Fruit fly (Drosophila melanogaster) whole organism, embryonic: ENCODE data around the gene Amun.

Source experiments
- C15 ChIP-seq: fragments of 200-800 bp; sonication (Bioruptor generic); IDR thresholded peaks from 3 replicates; pipeline ENCODE4 v1.3.6; 2022; ENCODE audit warnings: missing biosample characterization, missing genetic modification characterization
- CG10462 ChIP-seq: fragments of 200-800 bp; sonication (Bioruptor generic); optimal IDR thresholded peaks from 2 replicates; lab custom pipeline; 2016; ENCODE audit warnings: missing biosample characterization, missing genetic modification characterization
- CG11085 ChIP-seq: fragments of 200-800 bp; sonication (Bioruptor generic); IDR thresholded peaks from 2 replicates; pipeline ENCODE4 v1.3.6; 2022; ENCODE audit warnings: missing biosample characterization, missing genetic modification characterization
- CG12071 ChIP-seq: fragments of 200-800 bp; sonication (Bioruptor generic); optimal IDR thresholded peaks from 3 replicates; lab custom pipeline; 2018; ENCODE audit warnings: missing biosample characterization, mild to moderate bottlenecking, missing genetic modification characterization
- CG12942 ChIP-seq: fragments of 200-800 bp; sonication (Bioruptor generic); optimal IDR thresholded peaks from 3 replicates; lab custom pipeline; 2016; ENCODE audit warnings: missing biosample characterization, missing genetic modification characterization
- CG15479 ChIP-seq: fragments of 200-800 bp; sonication (Bioruptor generic); optimal IDR thresholded peaks from 3 replicates; lab custom pipeline; 2019; ENCODE audit warnings: missing biosample characterization, mild to moderate bottlenecking, missing genetic modification characterization, moderate library complexity
- CG1603 ChIP-seq: fragments of 200-800 bp; sonication (Bioruptor generic); optimal IDR thresholded peaks from 2 replicates; lab custom pipeline; 2019; ENCODE audit warnings: missing biosample characterization, mild to moderate bottlenecking, missing genetic modification characterization, moderate library complexity
- CG17359 ChIP-seq: fragments of 200-800 bp; sonication (Bioruptor generic); optimal IDR thresholded peaks from 3 replicates; lab custom pipeline; 2018; ENCODE audit warnings: missing biosample characterization, mild to moderate bottlenecking, missing genetic modification characterization, moderate library complexity
- CG17385 ChIP-seq: fragments of 200-800 bp; sonication (Bioruptor generic); optimal IDR thresholded peaks from 3 replicates; lab custom pipeline; 2018; ENCODE audit warnings: missing biosample characterization, mild to moderate bottlenecking, missing genetic modification characterization
- CG17568 ChIP-seq: fragments of 200-800 bp; sonication (Bioruptor generic); optimal IDR thresholded peaks from 2 replicates; lab custom pipeline; 2018; ENCODE audit warnings: missing biosample characterization, mild to moderate bottlenecking, missing genetic modification characterization, moderate library complexity
- CG17829 ChIP-seq: fragments of 200-800 bp; optimal IDR thresholded peaks from 2 replicates; lab custom pipeline; 2019; ENCODE audit warnings: missing biosample characterization, mild to moderate bottlenecking, missing genetic modification characterization, moderate library complexity
- CG18476 ChIP-seq: fragments of 200-800 bp; sonication (Bioruptor generic); optimal IDR thresholded peaks from 2 replicates; lab custom pipeline; 2016; ENCODE audit warnings: missing biosample characterization, mild to moderate bottlenecking, missing genetic modification characterization
- CG2120 ChIP-seq: fragments of 200-800 bp; sonication (Bioruptor generic); optimal IDR thresholded peaks from 3 replicates; lab custom pipeline; 2016; ENCODE audit warnings: missing biosample characterization, missing genetic modification characterization
- CG2889 ChIP-seq: fragments of 200-800 bp; sonication (Bioruptor generic); IDR thresholded peaks from 3 replicates; pipeline ENCODE4 v1.3.6; 2022; ENCODE audit warnings: missing biosample characterization, missing genetic modification characterization
- CG33213 ChIP-seq: fragments of 200-800 bp; sonication (Bioruptor generic); optimal IDR thresholded peaks from 3 replicates; lab custom pipeline; 2016; ENCODE audit warnings: missing biosample characterization, missing genetic modification characterization
- CG5245 ChIP-seq: fragments of 200-800 bp; sonication (Bioruptor generic); optimal IDR thresholded peaks from 3 replicates; lab custom pipeline; 2016; ENCODE audit warnings: missing biosample characterization, missing genetic modification characterization
- CG6765 ChIP-seq: fragments of 200-800 bp; sonication (Bioruptor generic); optimal IDR thresholded peaks from 3 replicates; lab custom pipeline; 2017; ENCODE audit warnings: missing biosample characterization, mild to moderate bottlenecking, missing genetic modification characterization
- CG6791 ChIP-seq: fragments of 200-800 bp; sonication (Bioruptor generic); IDR thresholded peaks from 3 replicates; pipeline ENCODE4 v1.3.6; 2022; ENCODE audit warnings: missing biosample characterization, missing genetic modification characterization; ENCODE audit not compliant: partially characterized antibody
- CG7928 ChIP-seq: fragments of 200-800 bp; sonication (Bioruptor generic); optimal IDR thresholded peaks from 2 replicates; lab custom pipeline; 2017; ENCODE audit warnings: missing biosample characterization, mild to moderate bottlenecking, missing genetic modification characterization
- CG8089 ChIP-seq: fragments of 200-800 bp; sonication (Bioruptor generic); optimal IDR thresholded peaks from 3 replicates; lab custom pipeline; 2016; ENCODE audit warnings: missing biosample characterization, missing genetic modification characterization
- CTCF ChIP-seq: fragments of 200-800 bp; sonication (Bioruptor generic); optimal IDR thresholded peaks from 2 replicates; lab custom pipeline; 2017; ENCODE audit warnings: missing biosample characterization, mild to moderate bottlenecking, missing genetic modification characterization, moderate library complexity
- D19A ChIP-seq: fragments of 200-800 bp; optimal IDR thresholded peaks from 3 replicates; lab custom pipeline; 2019; ENCODE audit warnings: missing biosample characterization, mild to moderate bottlenecking, missing genetic modification characterization, moderate library complexity
- Fer1 ChIP-seq: fragments of 200-800 bp; sonication (Bioruptor generic); optimal IDR thresholded peaks from 2 replicates; lab custom pipeline; 2017; ENCODE audit warnings: missing biosample characterization, mild to moderate bottlenecking, missing genetic modification characterization
- Jarid2 ChIP-seq: fragments of 200-800 bp; sonication (Bioruptor generic); optimal IDR thresholded peaks from 3 replicates; lab custom pipeline; 2017; ENCODE audit warnings: mild to moderate bottlenecking, missing biosample characterization, missing genetic modification reagents, missing genetic modification characterization
- Lhr ChIP-seq: fragments of 200-800 bp; sonication (Bioruptor generic); optimal IDR thresholded peaks from 3 replicates; lab custom pipeline; 2017; ENCODE audit warnings: mild to moderate bottlenecking, missing biosample characterization, missing genetic modification reagents, missing genetic modification characterization
- MTF-1 ChIP-seq: fragments of 200-800 bp; sonication (Bioruptor generic); optimal IDR thresholded peaks from 2 replicates; lab custom pipeline; 2018; ENCODE audit warnings: missing biosample characterization, mild to moderate bottlenecking, missing genetic modification characterization, borderline replicate concordance
- Mad ChIP-seq: fragments of 200-800 bp; sonication (Bioruptor generic); optimal IDR thresholded peaks from 2 replicates; lab custom pipeline; 2016; ENCODE audit warnings: missing biosample characterization, missing genetic modification characterization
- NK7.1 ChIP-seq: fragments of 200-800 bp; sonication (Bioruptor generic); optimal IDR thresholded peaks from 3 replicates; lab custom pipeline; 2016; ENCODE audit warnings: missing biosample characterization, missing genetic modification characterization
- Ptx1 ChIP-seq: fragments of 200-800 bp; sonication (Bioruptor generic); IDR thresholded peaks from 2 replicates; pipeline ENCODE4 v1.3.6; 2022; ENCODE audit warnings: missing biosample characterization, missing genetic modification characterization
- ab ChIP-seq: fragments of 200-800 bp; sonication (Bioruptor generic); optimal IDR thresholded peaks from 2 replicates; lab custom pipeline; 2016; ENCODE audit warnings: missing biosample characterization, missing genetic modification characterization
- ash1 ChIP-seq: fragments of 200-800 bp; sonication (Bioruptor generic); optimal IDR thresholded peaks from 2 replicates; lab custom pipeline; 2018; ENCODE audit warnings: missing biosample characterization, mild to moderate bottlenecking, missing genetic modification characterization
- br ChIP-seq: fragments of >200 bp; optimal IDR thresholded peaks from 2 replicates; lab custom pipeline; 2017
- dm ChIP-seq: fragments of 200-800 bp; sonication (Bioruptor generic); optimal IDR thresholded peaks from 3 replicates; lab custom pipeline; 2016; ENCODE audit warnings: missing biosample characterization, missing genetic modification characterization
- ewg ChIP-seq: fragments of 200-800 bp; sonication (Bioruptor generic); optimal IDR thresholded peaks from 3 replicates; lab custom pipeline; 2017; ENCODE audit warnings: mild to moderate bottlenecking, missing biosample characterization, missing genetic modification reagents, missing genetic modification characterization
- fd96Cb ChIP-seq: fragments of 200-800 bp; sonication (Bioruptor generic); optimal IDR thresholded peaks from 2 replicates; lab custom pipeline; 2018; ENCODE audit warnings: missing biosample characterization, mild to moderate bottlenecking, missing genetic modification characterization, moderate library complexity
- ftz-f1 ChIP-seq: fragments of 200-800 bp; sonication (Bioruptor generic); optimal IDR thresholded peaks from 2 replicates; lab custom pipeline; 2016; ENCODE audit warnings: missing biosample characterization, missing genetic modification characterization
- gsb ChIP-seq: fragments of 200-800 bp; sonication (Bioruptor generic); IDR thresholded peaks from 2 replicates; pipeline ENCODE4 v1.3.6; 2022; ENCODE audit warnings: missing biosample characterization, missing genetic modification characterization
- jing ChIP-seq: fragments of 200-800 bp; sonication (Bioruptor generic); optimal IDR thresholded peaks from 2 replicates; lab custom pipeline; 2018; ENCODE audit warnings: missing biosample characterization, mild to moderate bottlenecking, missing genetic modification characterization
- mld ChIP-seq: fragments of 200-800 bp; sonication (Bioruptor generic); IDR thresholded peaks from 3 replicates; pipeline ENCODE4 v1.3.6; 2022; ENCODE audit warnings: missing biosample characterization, missing genetic modification characterization; ENCODE audit not compliant: partially characterized antibody
- pb ChIP-seq: fragments of 200-800 bp; sonication (Bioruptor generic); optimal IDR thresholded peaks from 3 replicates; lab custom pipeline; 2016; ENCODE audit warnings: missing biosample characterization, missing genetic modification characterization
- pho ChIP-seq: fragments of 200-800 bp; sonication (Bioruptor generic); optimal IDR thresholded peaks from 2 replicates; lab custom pipeline; 2016; ENCODE audit warnings: missing biosample characterization, missing genetic modification characterization
- slou ChIP-seq: fragments of 200-800 bp; sonication (Bioruptor generic); optimal IDR thresholded peaks from 3 replicates; lab custom pipeline; 2016; ENCODE audit warnings: missing biosample characterization, missing genetic modification characterization
- tap ChIP-seq: fragments of 200-800 bp; optimal IDR thresholded peaks from 3 replicates; lab custom pipeline; 2019; ENCODE audit warnings: missing biosample characterization, mild to moderate bottlenecking, missing genetic modification characterization, moderate library complexity
- tna ChIP-seq: fragments of 200-800 bp; sonication (Bioruptor generic); IDR thresholded peaks from 2 replicates; pipeline ENCODE4 v1.3.6; 2022; ENCODE audit warnings: missing biosample characterization, missing genetic modification characterization; ENCODE audit not compliant: partially characterized antibody
- toy ChIP-seq: fragments of 200-800 bp; sonication (Bioruptor generic); IDR thresholded peaks from 2 replicates; pipeline ENCODE4 v1.3.6; 2022; ENCODE audit warnings: missing biosample characterization, missing genetic modification characterization
- trem ChIP-seq: fragments of 200-800 bp; optimal IDR thresholded peaks from 3 replicates; lab custom pipeline; 2019; ENCODE audit warnings: missing biosample characterization, mild to moderate bottlenecking, missing genetic modification characterization, moderate library complexity
- unc-4 ChIP-seq: fragments of 200-800 bp; sonication (Bioruptor generic); IDR thresholded peaks from 2 replicates; pipeline ENCODE4 v1.3.6; 2022; ENCODE audit warnings: missing biosample characterization, missing genetic modification characterization; ENCODE audit not compliant: partially characterized antibody
- vfl ChIP-seq: fragments of 200-800 bp; sonication (Bioruptor generic); optimal IDR thresholded peaks from 2 replicates; lab custom pipeline; 2016; ENCODE audit warnings: missing biosample characterization, missing genetic modification characterization
- wor ChIP-seq: fragments of 200-800 bp; sonication (Bioruptor generic); IDR thresholded peaks from 2 replicates; pipeline ENCODE4 v1.3.6; 2022; ENCODE audit warnings: missing biosample characterization, missing genetic modification characterization
- zf30C ChIP-seq: fragments of 200-800 bp; sonication (Bioruptor generic); optimal IDR thresholded peaks from 3 replicates; lab custom pipeline; 2018; ENCODE audit warnings: missing biosample characterization, mild to moderate bottlenecking, missing genetic modification characterization

The Amun gene

DNA sequence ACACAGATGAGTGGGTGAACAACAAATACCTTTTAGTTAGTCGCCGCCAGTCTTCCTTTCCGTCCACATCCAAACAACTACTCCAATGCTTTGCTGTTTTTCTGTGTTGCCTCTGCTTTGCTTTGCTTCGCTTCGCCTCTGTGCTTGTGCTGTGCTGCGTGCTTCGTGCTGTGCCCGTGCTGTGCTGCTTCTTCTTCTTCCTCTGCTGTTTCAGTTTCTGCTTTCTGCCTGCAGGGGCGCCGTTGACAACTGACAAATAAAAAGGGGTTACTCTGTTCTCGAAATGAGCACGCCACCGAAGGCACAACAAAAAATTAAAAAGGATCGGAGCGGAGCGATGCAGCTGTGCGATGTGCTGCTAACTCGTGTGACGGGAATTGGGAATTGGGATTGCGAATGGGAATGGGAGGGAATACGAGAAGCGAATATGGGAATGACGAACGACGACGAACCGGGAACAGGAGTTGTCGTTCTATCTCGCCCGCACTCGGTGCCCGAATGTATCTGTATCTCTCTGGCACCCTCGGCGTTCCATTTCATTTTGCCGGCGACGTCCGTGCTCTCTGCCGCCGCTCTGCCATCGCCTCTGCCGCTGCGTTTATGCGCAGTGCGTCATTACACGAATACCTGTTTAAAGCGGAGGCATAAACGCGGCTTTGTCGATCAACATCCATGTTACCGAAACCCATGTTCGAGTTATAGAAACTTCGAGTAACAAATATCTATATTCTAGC, 669 bp downstream of the Amun start (continued):
- TF ChIP-seq CG1603 (tag; lab: Kevin White, UChicago) (peak; percentile 66), CG33213 (GFP tag; lab: Kevin White, UChicago) (peak; percentile 11), CG11085 (peak; percentile 55; the same call in 1 of the 2 replicates), ash1 (GFP tag; lab: Kevin White, UChicago) (no peak), pb (GFP tag; lab: Kevin White, UChicago) (peak; percentile 73), dm (GFP tag; lab: Kevin White, UChicago) (peak; percentile 76), CTCF (GFP tag; lab: Kevin White, UChicago) (peak; percentile 84), CG6765 (GFP tag; lab: Kevin White, UChicago) (peak; percentile 1), CG12942 (GFP tag; lab: Kevin White, UChicago) (peak; percentile 8), slou (GFP tag; lab: Kevin White, UChicago) (no peak), CG17385 (GFP tag; lab: Kevin White, UChicago) (peak; percentile 98), unc-4 (peak; percentile 30), CG17829 (tag; lab: Kevin White, UChicago) (peak; percentile 73), ab (GFP tag; lab: Kevin White, UChicago) (no peak), ewg (GFP tag; lab: Kevin White, UChicago) (peak; percentile 44), pho (GFP tag; lab: Kevin White, UChicago) (peak; percentile 79), D19A (tag; lab: Kevin White, UChicago) (peak; percentile 77), CG8089 (GFP tag; lab: Kevin White, UChicago) (peak; percentile 40), NK7.1 (peak; percentile 77), CG17568 (GFP tag; lab: Kevin White, UChicago) (peak; percentile 2), Lhr (GFP tag; lab: Kevin White, UChicago) (peak; percentile 40), CG17359 (tag; lab: Kevin White, UChicago) (peak; percentile 67), tap (tag; lab: Kevin White, UChicago) (peak; percentile 60), zf30C (GFP tag; lab: Kevin White, UChicago) (no peak), br (lab: Kevin White, UChicago) (no peak), CG12071 (GFP tag; lab: Kevin White, UChicago) (peak; percentile 64), CG2120 (GFP tag; lab: Kevin White, UChicago) (peak; percentile 84), jing (GFP tag; lab: Kevin White, UChicago) (no peak), Mad (GFP tag; lab: Kevin White, UChicago) (peak; percentile 54), Ptx1 (GFP tag; lab: Robert Waterston, UW) (peak; percentile 85), toy (GFP tag; lab: Robert Waterston, UW) (peak; percentile 58; the same call in 1 of the 2 replicates), CG2889 (0 out of 3 replicates have a peak, but pooled peaks have one; percentile 23), CG15479 (GFP tag; lab: Kevin White, UChicago) (no peak), CG5245 (no peak), CG7928 (GFP tag; lab: Kevin White, UChicago) (peak; percentile 37), vfl (GFP tag; lab: Kevin White, UChicago) (peak; percentile 14), gsb (GFP tag; lab: Robert Waterston, UW) (no peak), tna (GFP tag; lab: Robert Waterston, UW) (no peak), C15 (GFP tag; lab: Robert Waterston, UW) (no peak), CG10462 (GFP tag; lab: Kevin White, UChicago) (no peak), CG6791 (peak; percentile 62; the same call in 1 of the 3 replicates), trem (tag; lab: Kevin White, UChicago) (peak; percentile 98), mld (GFP tag; lab: Robert Waterston, UW) (no peak), Fer1 (GFP tag; lab: Kevin White, UChicago) (peak; percentile 72), ftz-f1 (GFP tag; lab: Kevin White, UChicago) (no peak), Jarid2 (GFP tag; lab: Kevin White, UChicago) (peak; percentile 60), CG18476 (GFP tag; lab: Kevin White, UChicago) (peak; percentile 20), wor (GFP tag; lab: Robert Waterston, UW) (no peak), MTF-1 (GFP tag; lab: Kevin White, UChicago) (no peak), fd96Cb (tag; lab: Kevin White, UChicago) (peak; percentile 26)
